Worm (Caenorhabditis elegans) whole organism, young adult: ENCODE data around the gene rab-28.

ENCODE experiments used
- aptf-2 ChIP-seq: fragments of 200-800 bp; sonication (Bioruptor generic); conservative IDR thresholded peaks from 2 replicates; pipeline ENCODE4 v1.3.6; 2022; ENCODE audit warnings: missing genetic modification reagents, missing genetic modification characterization, missing compliant biosample characterization
- madf-10 ChIP-seq: sonication (generic microtip); optimal IDR thresholded peaks from 2 replicates; lab custom pipeline; 2016; ENCODE audit warnings: mild to moderate bottlenecking, missing genetic modification characterization, missing compliant biosample characterization

- TF ChIP-seq madf-10 (tag; lab: Kevin White, UChicago) (no peak), aptf-2 (GFP tag; lab: Robert Waterston, UW) (no peak)
Observed at ce11 chrIV:9216956-9217355, 26.9 kb downstream of the rab-28 start.
